Fruit fly (Drosophila melanogaster): ENCODE measurements around the gene chinmo.

Gene chinmo

dm6 chr2L:1615753-1616152, 35.3 kb upstream of the chinmo start (continued):
- peak; percentile 61; the same call in 1 of the 2 replicates for TF ChIP-seq CG32532 (GFP tag; IDR thresholded peaks at IDR 0.05)
- TF ChIP-seq cad (GFP tag; optimal IDR thresholded peaks at IDR 0.05) = no peak
- no peak for TF ChIP-seq tup (GFP tag; optimal IDR thresholded peaks at IDR 0.05)
- TF ChIP-seq dimm (GFP tag; IDR thresholded peaks at IDR 0.05) = no peak
- no peak for TF ChIP-seq HLHmδ (GFP tag; optimal IDR thresholded peaks at IDR 0.05)
- peak; percentile 94 for TF ChIP-seq sens (GFP tag)
- no peak for TF ChIP-seq ab (GFP tag; optimal IDR thresholded peaks at IDR 0.05)
- no peak for TF ChIP-seq kay (GFP tag; optimal IDR thresholded peaks at IDR 0.05)
- TF ChIP-seq CG4328 (GFP tag; optimal IDR thresholded peaks at IDR 0.05) = no peak
- TF ChIP-seq ssp (GFP tag; IDR thresholded peaks at IDR 0.05) = peak; percentile 55
- peak; percentile 15 for TF ChIP-seq run (tag; optimal IDR thresholded peaks at IDR 0.05)
- 0 out of 2 replicates have a peak, but pooled peaks have one; percentile 18 for TF ChIP-seq Gsc (GFP tag; IDR thresholded peaks at IDR 0.05)
- TF ChIP-seq Abd-B (GFP tag; optimal IDR thresholded peaks at IDR 0.05) = peak; percentile 20
- TF ChIP-seq lov (optimal IDR thresholded peaks at IDR 0.05) = no peak
- TF ChIP-seq lov (GFP tag; IDR thresholded peaks at IDR 0.05) = no peak
- no peak for TF ChIP-seq Usf (GFP tag; optimal IDR thresholded peaks at IDR 0.05)
- TF ChIP-seq disco-r (GFP tag; optimal IDR thresholded peaks at IDR 0.05) = no peak
- no peak for TF ChIP-seq usp (GFP tag; optimal IDR thresholded peaks at IDR 0.05)
- peak; percentile 3 for TF ChIP-seq CG6854 (GFP tag; optimal IDR thresholded peaks at IDR 0.05)
- peak; percentile 34 for TF ChIP-seq gsb-n (tag; optimal IDR thresholded peaks at IDR 0.05)
- no peak for TF ChIP-seq Lpt (GFP tag; optimal IDR thresholded peaks at IDR 0.05)
- peak; percentile 31 for TF ChIP-seq CG18764 (GFP tag; optimal IDR thresholded peaks at IDR 0.05)
- no peak for TF ChIP-seq Lhr (GFP tag; optimal IDR thresholded peaks at IDR 0.05)
- peak; percentile 23 for TF ChIP-seq CG9437 (GFP tag; optimal IDR thresholded peaks at IDR 0.05)
- no peak for TF ChIP-seq NC2α (GFP tag; optimal IDR thresholded peaks at IDR 0.05)
- peak; percentile 20; the same call in 1 of the 2 replicates for TF ChIP-seq E2f2 (GFP tag; IDR thresholded peaks at IDR 0.05)
- peak; percentile 61 for TF ChIP-seq Ssrp (tag; optimal IDR thresholded peaks at IDR 0.05)
- TF ChIP-seq Scr (GFP tag; IDR thresholded peaks at IDR 0.05; ENCODE audit: partially characterized antibody) = no peak
- no peak for TF ChIP-seq amos (GFP tag; IDR thresholded peaks at IDR 0.05; ENCODE audit: partially characterized antibody)
- TF ChIP-seq MESR4 (GFP tag; optimal IDR thresholded peaks at IDR 0.05) = no peak
- peak; percentile 61 for TF ChIP-seq tap (tag; optimal IDR thresholded peaks at IDR 0.05)
- peak; percentile 68 for TF ChIP-seq CG15514 (GFP tag; optimal IDR thresholded peaks at IDR 0.05)
- peak; percentile 62 for TF ChIP-seq sob (GFP tag; IDR thresholded peaks at IDR 0.05)
- TF ChIP-seq CG10274 (GFP tag; optimal IDR thresholded peaks at IDR 0.05) = no peak
- TF ChIP-seq gsb (GFP tag; IDR thresholded peaks at IDR 0.05) = no peak
- TF ChIP-seq Pdp1 (GFP tag; optimal IDR thresholded peaks at IDR 0.05) = peak; percentile 49 to 50
- TF ChIP-seq CG1832 (GFP tag; optimal IDR thresholded peaks at IDR 0.05) = no peak
- 0 out of 2 replicates have a peak, but pooled peaks have one; percentile 49 for TF ChIP-seq Nf-YA (GFP tag; IDR thresholded peaks at IDR 0.05)
- peak; percentile 63 for TF ChIP-seq Fer3 (tag; optimal IDR thresholded peaks at IDR 0.05)
- no peak for TF ChIP-seq pfk (GFP tag; optimal IDR thresholded peaks at IDR 0.05)
- TF ChIP-seq H15 (GFP tag; IDR thresholded peaks at IDR 0.05) = peak; percentile 30; the same call in 1 of the 3 replicates
- TF ChIP-seq CG15479 (GFP tag; optimal IDR thresholded peaks at IDR 0.05) = no peak
- peak; percentile 45 for TF ChIP-seq CG3407 (GFP tag; optimal IDR thresholded peaks at IDR 0.05)
- TF ChIP-seq D19A (tag; optimal IDR thresholded peaks at IDR 0.05) = peak; percentile 66
- peak; percentile 15 for TF ChIP-seq Atf-2 (GFP tag; optimal IDR thresholded peaks at IDR 0.05)
- TF ChIP-seq grn (GFP tag; optimal IDR thresholded peaks at IDR 0.05) = peak; percentile 72
- peak; percentile 63 for TF ChIP-seq CG13424 (tag; optimal IDR thresholded peaks at IDR 0.05)
- TF ChIP-seq ham (GFP tag; IDR thresholded peaks at IDR 0.05) = no peak
- peak; percentile 64 for TF ChIP-seq CG6254 (GFP tag; optimal IDR thresholded peaks at IDR 0.05)
- no peak for TF ChIP-seq BEAF-32 (GFP tag; optimal IDR thresholded peaks at IDR 0.05)
- TF ChIP-seq fd3F (GFP tag; optimal IDR thresholded peaks at IDR 0.05) = no peak
